Fruit fly (Drosophila melanogaster) whole organism: ENCODE measurements around the gene drpr.

Experiments
- CG8478 ChIP-seq: fragments of >200 bp; optimal IDR thresholded peaks from 2 replicates; lab custom pipeline; 2018; ENCODE audit warnings: inconsistent platforms
- EcR ChIP-seq, 2 experiments: fragments of >200 bp; optimal IDR thresholded peaks; 2 replicates each; lab custom pipeline; 2017; ENCODE audit warnings: missing biosample characterization in 2 of 2, missing genetic modification characterization in 2 of 2, missing genetic modification reagents in 2 of 2
- psq ChIP-seq: fragments of >200 bp; optimal IDR thresholded peaks from 2 replicates; lab custom pipeline; 2017
- usp ChIP-seq: fragments of >200 bp; optimal IDR thresholded peaks from 2 replicates; lab custom pipeline; 2017; ENCODE audit warnings: missing biosample characterization, missing genetic modification characterization, mixed read lengths

dm6 chr3L:1777249-1777648 is 46.3 kb upstream of the drpr start, which contains the start of the genes CG2021 and mRpL46:
- no peak for TF ChIP-seq usp (GFP tag; lab: Kevin White, UChicago)
- no peak for TF ChIP-seq EcR (GFP tag; optimal IDR thresholded peaks at IDR 0.05; lab: Kevin White, UChicago)
- TF ChIP-seq CG8478 (lab: Kevin White, UChicago) = no peak
- no peak for TF ChIP-seq psq (lab: Kevin White, UChicago)
